Worm (Caenorhabditis elegans): Measurements from ENCODE around the gene btb-19.
A peak's percentile ranks its signal among the peaks of the same experiment; 100 is the strongest.

Gene btb-19

ce11 chrII:14522037-14522436, at the start of gene btb-19:
TSS of gene btb-19 (minus strand) at chrII:14522137.
- TF ChIP-seq mbf-1 (tag; optimal IDR thresholded peaks at IDR 0.05): no peak
- no peak for TF ChIP-seq crh-2 (tag; optimal IDR thresholded peaks at IDR 0.05)
- no peak for TF ChIP-seq ZK546.5 (tag; optimal IDR thresholded peaks at IDR 0.05)
- TF ChIP-seq unc-55 (GFP tag; optimal IDR thresholded peaks at IDR 0.05): no peak
- no peak for TF ChIP-seq nhr-23 (tag; optimal IDR thresholded peaks at IDR 0.05)
- no peak for TF ChIP-seq elt-3 (tag; optimal IDR thresholded peaks at IDR 0.05)
- no peak for TF ChIP-seq fos-1 (tag; optimal IDR thresholded peaks at IDR 0.05)
- TF ChIP-seq nhr-77 (tag; optimal IDR thresholded peaks at IDR 0.05): no peak
- no peak for TF ChIP-seq C34F6.9 (tag; optimal IDR thresholded peaks at IDR 0.05)
- no peak for TF ChIP-seq F13H6.1 (tag; optimal IDR thresholded peaks at IDR 0.05)
- TF ChIP-seq nhr-129 (tag; optimal IDR thresholded peaks at IDR 0.05): no peak
- TF ChIP-seq ztf-11 (tag; optimal IDR thresholded peaks at IDR 0.05): no peak
- no peak for TF ChIP-seq aly-2 (tag; optimal IDR thresholded peaks at IDR 0.05)
- TF ChIP-seq Y55F3AM.14 (GFP tag; optimal IDR thresholded peaks at IDR 0.05): no peak
- no peak for TF ChIP-seq peb-1 (tag; optimal IDR thresholded peaks at IDR 0.05)
- no peak for TF ChIP-seq mdl-1 (tag; optimal IDR thresholded peaks at IDR 0.05)
- TF ChIP-seq blmp-1 (tag; optimal IDR thresholded peaks at IDR 0.05; ENCODE audit: insufficient read depth): no peak
- TF ChIP-seq nhr-11 (tag; optimal IDR thresholded peaks at IDR 0.05): no peak
- TF ChIP-seq ztf-1 (GFP tag; conservative IDR thresholded peaks at IDR 0.05): no peak

- TF ChIP-seq peb-1 (tag; optimal IDR thresholded peaks at IDR 0.05) (no peak), nhr-129 (tag; optimal IDR thresholded peaks at IDR 0.05) (peak; percentile 42), lin-39 (tag; optimal IDR thresholded peaks at IDR 0.05) (no peak), lin-13 (GFP tag; optimal IDR thresholded peaks at IDR 0.05) (no peak), F13H6.1 (tag; optimal IDR thresholded peaks at IDR 0.05) (peak; percentile 54), ceh-82 (tag; optimal IDR thresholded peaks at IDR 0.05) (no peak), fos-1 (tag; optimal IDR thresholded peaks at IDR 0.05) (no peak), unc-62 (GFP tag; optimal IDR thresholded peaks at IDR 0.05) (no peak)
These were observed 48.7 kb upstream of the btb-19 start for ce11 chrII:14570541-14571160.

- TF ChIP-seq unc-55 (GFP tag; optimal IDR thresholded peaks at IDR 0.05) (peak; percentile 19), sma-9 (GFP tag; optimal IDR thresholded peaks at IDR 0.05) (peak; percentile 5), sma-9 (tag; optimal IDR thresholded peaks at IDR 0.05) (no peak), F13H6.1 (tag; optimal IDR thresholded peaks at IDR 0.05) (peak; percentile 28), mbf-1 (tag; optimal IDR thresholded peaks at IDR 0.05) (no peak), dmd-4 (tag; optimal IDR thresholded peaks at IDR 0.05) (no peak), nhr-11 (tag; optimal IDR thresholded peaks at IDR 0.05) (no peak), lsy-2 (tag; optimal IDR thresholded peaks at IDR 0.05) (peak in 1 of 2 experiments; percentile 34), nhr-12 (tag; optimal IDR thresholded peaks at IDR 0.05) (no peak), nhr-21 (tag; optimal IDR thresholded peaks at IDR 0.05) (no peak), sem-4 (tag; optimal IDR thresholded peaks at IDR 0.05) (no peak)
These were observed 47.4 kb upstream of the btb-19 start for ce11 chrII:14569322-14569721.

- no peak for TF ChIP-seq crh-2 (tag; optimal IDR thresholded peaks at IDR 0.05)
- TF ChIP-seq skn-1 (tag; optimal IDR thresholded peaks at IDR 0.05): no peak
- TF ChIP-seq elt-3 (tag; optimal IDR thresholded peaks at IDR 0.05): no peak
- TF ChIP-seq nhr-129 (tag; optimal IDR thresholded peaks at IDR 0.05): no peak
- no peak for TF ChIP-seq gmeb-1 (tag; optimal IDR thresholded peaks at IDR 0.05)
- TF ChIP-seq R02D3.7 (tag; optimal IDR thresholded peaks at IDR 0.05): no peak
- TF ChIP-seq nhr-77 (tag; optimal IDR thresholded peaks at IDR 0.05): no peak
- TF ChIP-seq ztf-4 (tag; optimal IDR thresholded peaks at IDR 0.05): no peak
- no peak for TF ChIP-seq nhr-25 (tag; optimal IDR thresholded peaks at IDR 0.05)
- TF ChIP-seq zag-1 (tag; optimal IDR thresholded peaks at IDR 0.05): no peak
- no peak for TF ChIP-seq fos-1 (tag; optimal IDR thresholded peaks at IDR 0.05)
- no peak for TF ChIP-seq mbf-1 (tag; optimal IDR thresholded peaks at IDR 0.05)
- TF ChIP-seq ceh-82 (tag; optimal IDR thresholded peaks at IDR 0.05): no peak
- TF ChIP-seq snpc-4 (tag; optimal IDR thresholded peaks at IDR 0.05): no peak
- no peak for TF ChIP-seq sma-9 (GFP tag; optimal IDR thresholded peaks at IDR 0.05)
- TF ChIP-seq sma-9 (tag; optimal IDR thresholded peaks at IDR 0.05): no peak
- TF ChIP-seq alr-1 (tag; optimal IDR thresholded peaks at IDR 0.05): no peak
- TF ChIP-seq egl-27 (tag; optimal IDR thresholded peaks at IDR 0.05): no peak
These were observed 45.9 kb upstream of the btb-19 start for ce11 chrII:14567811-14568210.
